Worm (Caenorhabditis elegans): ENCODE results near the gene M18.6.
A peak's percentile ranks its signal among the peaks of the same experiment; 100 is the strongest.

Gene M18.6

DNA sequence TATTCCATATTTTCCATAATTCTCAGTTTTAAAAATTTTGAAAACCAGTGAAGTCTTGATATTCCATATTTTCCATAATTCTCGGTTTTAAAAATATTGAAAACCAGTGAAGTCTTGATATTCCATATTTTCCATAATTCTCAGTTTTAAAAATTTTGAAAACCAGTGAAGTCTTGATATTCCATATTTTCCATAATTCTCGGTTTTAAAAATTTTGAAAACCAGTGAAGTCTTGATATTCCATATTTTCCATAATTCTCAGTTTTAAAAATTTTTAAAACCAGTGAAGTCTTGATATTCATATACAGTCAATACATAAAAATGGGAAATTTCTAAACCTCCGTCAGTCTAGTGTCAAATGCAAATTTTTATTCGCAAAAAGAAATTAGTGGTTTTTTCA lies 49.3 kb downstream of the M18.6 start:
- TF ChIP-seq lim-7 (GFP tag; IDR thresholded peaks at IDR 0.05) = 0 out of 2 replicates have a peak, but pooled peaks have one; percentile 40
- peak in 1 of 2 experiments; percentile 78; a peak in 2 of 4 replicates for TF ChIP-seq madf-5 (GFP tag; IDR thresholded peaks at IDR 0.05)
